Fruit fly (Drosophila melanogaster) Kc167 (cell line): ENCODE data around the gene por.

Experiments
- Myc ChIP-seq: fragments of >200 bp; optimal IDR thresholded peaks from 2 replicates; lab custom pipeline; 2017; ENCODE audit warnings: missing external identifiers
- Sin3A ChIP-seq: fragments of >200 bp; optimal IDR thresholded peaks from 2 replicates; lab custom pipeline; 2018; ENCODE audit warnings: missing external identifiers
- h ChIP-seq: fragments of >200 bp; optimal IDR thresholded peaks from 3 replicates; lab custom pipeline; 2018; ENCODE audit warnings: missing external identifiers
- insv ChIP-seq: fragments of >200 bp; optimal IDR thresholded peaks from 3 replicates; lab custom pipeline; 2018; ENCODE audit warnings: missing external identifiers
- psq ChIP-seq: fragments of >200 bp; optimal IDR thresholded peaks from 2 replicates; lab custom pipeline; 2017; ENCODE audit warnings: missing external identifiers
- ttk ChIP-seq: sonication (Bioruptor generic); optimal IDR thresholded peaks from 2 replicates; lab custom pipeline; 2017; ENCODE audit warnings: missing external identifiers

Gene por

DNA sequence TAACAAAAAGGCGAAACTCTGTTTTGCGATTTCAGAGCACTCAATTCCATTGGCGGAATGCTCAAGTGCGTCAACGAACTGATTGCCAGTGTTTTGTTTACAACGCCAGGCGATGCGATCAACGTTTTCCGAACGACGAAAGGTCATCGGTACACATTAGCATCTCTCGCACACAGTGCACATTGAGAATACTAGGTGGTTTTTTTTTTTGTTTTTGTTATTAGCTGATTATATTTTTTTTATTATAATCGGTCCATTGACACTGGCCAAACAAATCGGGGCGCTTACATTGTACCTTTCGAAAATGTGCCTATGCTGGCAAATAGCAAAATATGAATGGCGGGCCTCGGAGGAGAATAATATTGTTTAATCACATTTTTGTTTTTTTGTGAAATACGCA, 15.5 kb upstream of the por start:
- no peak for TF ChIP-seq psq (lab: Kevin White, UChicago)
- no peak for TF ChIP-seq insv (lab: Kevin White, UChicago)
- no peak for TF ChIP-seq h (lab: Kevin White, UChicago)
- no peak for TF ChIP-seq ttk (lab: Kevin White, UChicago)
- TF ChIP-seq Myc (lab: Kevin White, UChicago), result no peak
- no peak for TF ChIP-seq Sin3A (lab: Kevin White, UChicago)

DNA sequence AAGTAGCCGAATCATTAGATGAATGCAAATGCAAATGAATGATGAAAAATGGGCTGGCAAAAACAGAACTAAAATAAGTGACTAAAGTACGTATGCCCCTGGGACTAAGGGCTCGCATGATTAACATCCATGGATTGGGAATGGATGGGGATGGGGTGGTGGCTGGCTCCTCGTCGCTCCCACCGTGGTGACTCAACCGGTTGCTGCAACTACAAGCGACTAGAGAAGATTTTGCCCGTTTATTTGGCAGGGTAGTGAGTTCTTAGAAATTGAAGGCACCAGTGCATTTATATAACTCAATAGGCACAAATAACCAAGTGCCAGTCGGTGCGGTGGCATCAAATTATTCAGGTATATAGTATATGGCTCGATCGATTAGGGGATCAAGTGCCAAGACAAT, 7.1 kb upstream of the por start, which contains the start of gene Tsf1:
TSS of gene Tsf1 (plus strand) at position 301 of the 400 bp plus-strand sequence.
- TF ChIP-seq ttk (lab: Kevin White, UChicago) (no peak), h (lab: Kevin White, UChicago) (no peak), Sin3A (lab: Kevin White, UChicago) (no peak), psq (lab: Kevin White, UChicago) (no peak), Myc (lab: Kevin White, UChicago) (no peak), insv (lab: Kevin White, UChicago) (no peak)

DNA sequence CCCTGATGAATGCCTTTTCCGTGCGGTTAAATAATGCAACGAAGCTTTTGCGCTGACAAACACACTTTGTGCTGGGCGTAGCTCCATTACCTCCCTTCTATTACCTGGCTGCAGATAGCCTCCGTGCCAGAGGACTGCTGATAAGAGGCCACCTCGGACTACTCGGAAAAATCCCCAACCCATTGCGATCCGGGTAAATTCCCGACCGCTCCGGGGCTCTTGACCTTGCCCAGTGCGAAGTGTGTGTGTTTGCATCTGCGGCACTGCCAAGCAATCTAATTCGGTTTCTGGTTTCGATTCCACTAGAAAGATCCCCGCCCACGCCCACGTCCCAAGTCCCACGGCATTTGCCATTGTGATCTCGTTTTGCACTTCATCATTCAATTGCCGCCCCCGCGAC, 6.1 kb upstream of the por start:
- TF ChIP-seq insv (lab: Kevin White, UChicago) (no peak), Sin3A (lab: Kevin White, UChicago) (no peak), psq (lab: Kevin White, UChicago) (no peak), h (lab: Kevin White, UChicago) (no peak), ttk (lab: Kevin White, UChicago) (no peak), Myc (lab: Kevin White, UChicago) (no peak)

DNA sequence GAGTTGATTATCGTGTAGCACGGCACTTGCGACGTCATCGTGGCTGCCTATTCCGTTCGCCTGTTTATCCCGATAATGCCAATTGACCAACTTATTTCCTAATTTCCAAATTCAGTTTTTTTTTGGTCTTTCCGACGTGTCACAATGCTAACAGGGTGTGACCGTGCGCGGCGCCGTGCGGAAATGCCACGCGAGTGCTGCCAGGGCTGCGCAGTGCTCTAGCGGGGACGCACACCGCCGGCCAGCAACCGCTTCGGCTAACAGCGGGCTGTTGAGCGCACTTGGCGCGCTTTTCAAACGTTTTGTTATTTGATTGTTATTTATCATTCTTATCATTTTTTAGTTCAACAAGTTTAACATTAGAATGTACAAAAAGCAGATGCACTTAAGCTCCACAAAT, 5.4 kb upstream of the por start, which contains the start of gene betaCOP:
TSS of gene betaCOP (minus strand) at position 187 of the 400 bp plus-strand sequence.
- no peak for TF ChIP-seq ttk (lab: Kevin White, UChicago)
- no peak for TF ChIP-seq Sin3A (lab: Kevin White, UChicago)
- TF ChIP-seq Myc (lab: Kevin White, UChicago), result no peak
- TF ChIP-seq insv (lab: Kevin White, UChicago), result no peak
- TF ChIP-seq psq (lab: Kevin White, UChicago), result no peak
- TF ChIP-seq h (lab: Kevin White, UChicago), result no peak

DNA sequence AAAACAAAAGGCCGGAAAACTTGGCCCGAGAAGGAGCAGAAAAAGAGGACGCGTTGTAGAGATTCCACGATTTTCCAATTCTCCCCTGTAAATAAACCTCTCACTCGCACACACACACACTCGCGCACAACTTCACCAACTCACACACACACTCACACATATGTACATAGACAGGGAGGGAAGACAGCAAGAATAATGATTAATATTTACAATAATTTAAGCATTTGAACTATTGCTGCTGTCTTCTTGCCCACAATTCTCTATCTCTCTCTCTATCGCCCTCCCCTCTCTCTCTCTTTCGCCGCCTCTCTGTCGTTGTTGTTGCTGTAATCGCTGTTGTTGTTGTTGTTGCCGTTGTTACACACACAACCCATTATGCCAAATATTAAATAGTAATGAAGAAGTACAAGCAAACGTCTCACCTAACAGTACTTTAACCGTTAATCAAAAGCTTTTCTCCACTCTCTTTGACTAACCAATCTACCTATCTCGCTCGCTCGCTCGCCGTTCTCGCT, 5.2 kb downstream of the por start:
- TF ChIP-seq Myc (lab: Kevin White, UChicago), result no peak
- TF ChIP-seq h (lab: Kevin White, UChicago), result no peak
- no peak for TF ChIP-seq psq (lab: Kevin White, UChicago)
- TF ChIP-seq insv (lab: Kevin White, UChicago), result no peak
- TF ChIP-seq ttk (lab: Kevin White, UChicago), result no peak
- TF ChIP-seq Sin3A (lab: Kevin White, UChicago), result no peak

DNA sequence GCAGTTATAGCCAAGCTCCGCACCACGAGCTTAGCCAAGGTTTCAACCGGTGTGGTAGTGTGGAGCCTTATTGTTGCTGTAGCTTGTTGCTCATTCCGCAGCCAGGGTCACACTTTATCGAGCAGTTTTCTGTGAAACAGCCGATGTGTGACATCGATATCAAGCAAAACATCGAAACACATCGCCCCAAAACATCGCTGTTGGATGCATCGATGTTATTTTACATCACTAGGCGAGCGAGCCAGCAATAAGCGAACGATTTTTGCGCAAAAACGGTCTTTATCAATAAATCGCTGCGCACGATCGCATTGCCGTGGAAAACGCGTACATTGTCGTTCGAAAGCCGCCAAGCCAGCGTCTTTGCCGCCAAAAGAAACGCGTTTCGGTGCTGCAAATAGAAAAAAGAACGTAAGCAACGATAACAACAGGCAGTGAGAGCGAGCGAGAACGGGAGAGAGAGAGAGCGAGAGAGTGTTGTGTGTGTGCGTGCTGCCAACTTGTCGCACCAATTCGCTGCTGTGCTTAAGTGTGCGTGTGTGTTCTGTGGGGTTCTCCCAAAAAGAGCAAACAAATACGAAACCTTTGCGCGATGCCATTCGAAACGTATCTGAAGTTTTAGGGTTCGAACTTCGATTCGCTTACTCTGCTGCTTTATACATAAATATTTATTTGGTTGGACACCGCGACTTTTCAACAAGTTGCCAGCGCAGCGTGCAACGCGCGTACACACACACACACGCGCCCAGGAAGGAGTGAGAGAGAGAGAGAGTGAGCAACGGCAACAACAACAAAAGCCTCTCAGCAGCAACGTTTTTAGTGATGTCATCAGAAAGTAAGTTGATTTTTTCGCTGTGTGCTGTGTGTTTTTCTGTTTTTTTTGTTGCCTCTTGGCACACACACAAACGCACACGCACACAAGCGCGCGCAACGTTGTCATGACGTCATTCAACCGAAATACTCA, 8.6 kb downstream of the por start:
- TF ChIP-seq psq (lab: Kevin White, UChicago), result no peak
- no peak for TF ChIP-seq Myc (lab: Kevin White, UChicago)
- TF ChIP-seq ttk (lab: Kevin White, UChicago), result no peak
- no peak for TF ChIP-seq insv (lab: Kevin White, UChicago)
- no peak for TF ChIP-seq Sin3A (lab: Kevin White, UChicago)
- no peak for TF ChIP-seq h (lab: Kevin White, UChicago)

DNA sequence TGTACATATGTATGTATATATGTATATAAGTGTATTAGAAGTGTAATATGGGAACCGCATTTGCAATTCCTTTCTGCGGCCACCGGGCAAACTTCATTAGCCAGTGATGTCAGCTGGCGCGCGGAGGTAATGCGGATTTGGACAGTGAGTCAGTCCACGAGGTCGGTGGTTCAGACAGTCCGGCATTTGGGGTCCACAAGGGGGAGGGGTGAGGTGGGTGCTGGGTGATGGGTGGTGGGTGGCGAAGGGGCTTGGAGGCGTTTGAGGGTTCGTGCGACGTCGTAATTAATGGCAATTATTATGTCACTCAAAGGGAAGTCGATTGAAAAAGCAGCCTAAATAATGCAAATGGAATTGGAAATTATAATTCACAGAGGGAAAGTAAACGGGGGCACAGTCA, 9.9 kb downstream of the por start:
- no peak for TF ChIP-seq Sin3A (lab: Kevin White, UChicago)
- no peak for TF ChIP-seq insv (lab: Kevin White, UChicago)
- TF ChIP-seq psq (lab: Kevin White, UChicago), result no peak
- no peak for TF ChIP-seq ttk (lab: Kevin White, UChicago)
- no peak for TF ChIP-seq h (lab: Kevin White, UChicago)
- no peak for TF ChIP-seq Myc (lab: Kevin White, UChicago)

DNA sequence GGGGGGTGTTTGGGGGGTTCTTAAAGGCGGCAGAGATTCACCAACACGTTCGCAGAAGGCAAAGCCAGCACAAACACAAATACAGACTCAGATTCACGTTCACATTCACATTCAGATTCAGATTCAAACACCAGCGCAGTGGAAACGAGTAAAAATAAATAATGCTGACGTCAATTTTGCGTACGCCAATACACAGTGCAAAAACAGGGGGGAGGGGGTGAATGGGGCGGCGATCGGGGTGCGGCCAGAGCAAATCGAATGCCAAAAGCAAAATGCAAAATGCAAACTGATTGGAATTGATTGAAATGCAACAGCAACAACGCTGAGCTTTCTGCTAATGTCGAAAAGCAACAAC, 11.0 kb downstream of the por start:
- TF ChIP-seq psq (lab: Kevin White, UChicago) (no peak), h (lab: Kevin White, UChicago) (no peak), insv (lab: Kevin White, UChicago) (no peak), Sin3A (lab: Kevin White, UChicago) (no peak)

DNA sequence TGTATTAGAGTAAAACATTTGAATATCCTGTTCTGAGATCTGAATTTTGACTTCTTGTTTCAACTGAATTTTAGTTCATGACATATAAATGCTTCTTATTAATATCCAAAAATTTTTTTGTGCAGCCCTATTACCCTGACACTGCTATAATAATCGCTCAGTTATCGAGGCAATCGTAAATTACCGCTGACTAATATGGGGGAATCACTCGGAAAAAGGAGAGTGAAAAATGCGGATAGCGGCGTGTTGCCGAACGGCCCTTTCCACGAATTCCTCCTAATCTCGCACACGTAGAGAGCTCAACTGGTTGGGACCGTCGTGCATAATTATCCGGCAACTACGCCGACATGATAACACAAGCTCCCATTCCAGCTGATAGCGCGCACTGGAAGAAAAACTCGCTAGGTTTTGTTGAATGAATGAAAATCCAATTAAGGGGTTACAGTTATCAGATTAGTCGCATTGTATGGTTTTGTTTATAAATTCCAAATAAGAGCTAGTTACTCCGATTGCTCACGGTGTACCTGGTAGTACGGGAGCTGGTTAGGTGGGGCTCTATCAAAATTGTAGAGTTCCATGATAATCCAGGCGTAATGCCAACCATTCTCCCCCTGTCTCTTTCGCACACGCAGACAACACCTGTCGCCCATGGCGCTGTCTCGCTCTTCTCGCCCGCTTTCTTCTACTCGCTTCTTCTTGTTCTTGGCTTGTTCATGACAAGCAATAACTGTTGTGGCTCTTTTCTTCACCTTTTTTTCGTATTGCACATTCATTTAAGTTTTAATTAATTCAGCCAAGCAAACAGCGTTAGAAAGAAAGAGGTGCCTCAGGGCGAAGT, 11.6 kb downstream of the por start:
- TF ChIP-seq h (lab: Kevin White, UChicago) (no peak), Myc (lab: Kevin White, UChicago) (no peak), psq (lab: Kevin White, UChicago) (no peak), insv (lab: Kevin White, UChicago) (no peak), ttk (lab: Kevin White, UChicago) (no peak), Sin3A (lab: Kevin White, UChicago) (no peak)

DNA sequence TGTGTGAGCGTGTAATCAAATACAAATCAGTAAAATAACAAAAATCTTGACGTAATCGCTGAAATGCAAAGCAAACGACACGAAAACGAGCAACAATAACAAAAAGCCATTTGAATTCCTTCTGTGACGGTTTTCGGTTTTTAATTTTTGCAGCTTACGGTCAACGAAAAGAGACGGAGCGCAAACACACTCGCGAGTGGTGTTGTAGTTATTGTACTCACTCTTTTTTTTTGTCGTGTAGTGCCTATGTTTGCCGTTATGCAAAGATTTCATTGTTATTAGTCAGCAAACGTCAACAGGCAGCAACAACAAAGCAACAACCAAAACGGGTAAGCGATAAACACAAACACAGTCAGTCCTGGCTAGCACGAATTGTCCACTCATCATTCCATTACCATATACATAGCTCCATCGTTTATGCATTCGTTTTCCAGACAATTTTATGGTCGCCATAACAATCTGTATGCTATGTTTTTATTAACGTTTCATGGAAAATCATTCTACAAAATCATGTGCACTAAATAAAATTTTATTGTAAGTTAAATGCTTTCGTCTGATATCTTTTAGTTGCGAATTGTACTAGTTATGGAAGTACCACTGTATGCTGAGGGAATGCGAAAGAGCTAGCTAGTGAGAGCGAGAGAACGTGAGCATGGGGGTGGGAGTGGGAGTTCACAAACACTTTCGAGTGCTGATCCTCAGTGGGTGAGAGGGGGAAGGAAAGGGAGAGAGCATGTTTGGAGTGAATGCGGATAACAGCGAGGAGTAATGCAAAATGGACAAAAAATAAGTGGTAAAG, 12.6 kb downstream of the por start:
- TF ChIP-seq insv (lab: Kevin White, UChicago), result no peak
- TF ChIP-seq psq (lab: Kevin White, UChicago), result no peak
- TF ChIP-seq ttk (lab: Kevin White, UChicago), result no peak
- TF ChIP-seq Myc (lab: Kevin White, UChicago), result no peak
- no peak for TF ChIP-seq h (lab: Kevin White, UChicago)
- no peak for TF ChIP-seq Sin3A (lab: Kevin White, UChicago)
